Worm (Caenorhabditis elegans) whole organism, mixed stage, embryonic: ENCODE measurements around the gene ZK686.1.

ENCODE experiments used
- lsy-2 ChIP-seq: fragments of 150-350 bp; optimal IDR thresholded peaks from 2 replicates; lab custom pipeline; 2014; ENCODE audit warnings: missing biosample characterization, missing genetic modification characterization
- mep-1 ChIP-seq: fragments of 150-350 bp; optimal IDR thresholded peaks from 2 replicates; lab custom pipeline; 2017; ENCODE audit warnings: missing biosample characterization, missing genetic modification reagents, missing genetic modification characterization, inconsistent platforms
- snpc-4 ChIP-seq: fragments of 150-350 bp; optimal IDR thresholded peaks from 2 replicates; lab custom pipeline; 2014; ENCODE audit warnings: missing biosample characterization, missing genetic modification characterization
- ztf-11 ChIP-seq: fragments of 150-350 bp; optimal IDR thresholded peaks from 2 replicates; lab custom pipeline; 2014; ENCODE audit warnings: missing biosample characterization, missing genetic modification characterization

ce11 chrIII:7792209-7792608 is 19.3 kb downstream of the ZK686.1 start:
- TF ChIP-seq ztf-11 (tag; lab: Kevin White, UChicago), result no peak
- no peak for TF ChIP-seq mep-1 (tag; lab: Kevin White, UChicago)
- no peak for TF ChIP-seq snpc-4 (tag; lab: Kevin White, UChicago)
- peak; percentile 83 for TF ChIP-seq lsy-2 (tag; lab: Kevin White, UChicago)
